Fruit fly (Drosophila melanogaster): ENCODE measurements around the gene SPE.

The SPE gene

DNA sequence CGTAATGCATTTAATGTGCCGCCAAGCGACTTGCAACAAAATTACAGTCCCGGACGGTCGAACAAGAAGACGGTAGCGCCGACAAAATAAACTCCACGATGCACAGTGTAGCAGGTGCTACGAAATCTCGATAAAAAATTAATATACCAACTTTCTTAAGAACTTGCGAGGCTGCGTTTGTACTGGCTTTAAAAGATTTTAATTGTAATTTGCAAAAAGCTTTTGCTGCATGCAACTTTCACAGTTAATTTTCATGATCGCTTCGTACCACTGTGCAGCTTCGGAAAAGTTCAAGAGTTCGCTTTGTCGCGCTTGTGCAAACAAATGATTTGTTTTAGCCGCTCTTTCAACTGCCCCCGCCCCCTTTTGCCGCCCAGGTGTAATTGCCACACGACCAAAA lies 39.9 kb upstream of the SPE start (continued):
- TF ChIP-seq CG3163 (GFP tag; optimal IDR thresholded peaks at IDR 0.05) (peak; percentile 26), ssp (GFP tag; IDR thresholded peaks at IDR 0.05) (peak; percentile 56), CG10979 (tag; optimal IDR thresholded peaks at IDR 0.05) (peak; percentile 68), fd96Cb (tag; optimal IDR thresholded peaks at IDR 0.05) (peak; percentile 75), CG15601 (tag; optimal IDR thresholded peaks at IDR 0.05) (peak; percentile 31), CG30431 (GFP tag; optimal IDR thresholded peaks at IDR 0.05) (peak; percentile 53), ftz-f1 (GFP tag; optimal IDR thresholded peaks at IDR 0.05) (no peak), knrl (GFP tag; IDR thresholded peaks at IDR 0.05; ENCODE audit: partially characterized antibody) (no peak), gem (tag; optimal IDR thresholded peaks at IDR 0.05) (peak; percentile 78), amos (GFP tag; IDR thresholded peaks at IDR 0.05; ENCODE audit: partially characterized antibody) (no peak), CG17802 (tag; optimal IDR thresholded peaks at IDR 0.05) (peak; percentile 62), cad (GFP tag; optimal IDR thresholded peaks at IDR 0.05) (no peak), Dip3 (GFP tag; optimal IDR thresholded peaks at IDR 0.05) (peak; percentile 6), Pdp1 (GFP tag; optimal IDR thresholded peaks at IDR 0.05) (peak; percentile 65 to 72), bowl (GFP tag; IDR thresholded peaks at IDR 0.05) (peak; percentile 44; the same call in 1 of the 2 replicates), Elba2 (GFP tag; optimal IDR thresholded peaks at IDR 0.05) (no peak), CG34422 (GFP tag; IDR thresholded peaks at IDR 0.05) (peak; percentile 74; the same call in 2 of the 3 replicates), PHDP (tag; optimal IDR thresholded peaks at IDR 0.05) (peak; percentile 69), TFAM (GFP tag; optimal IDR thresholded peaks at IDR 0.05) (no peak), CG13123 (GFP tag; optimal IDR thresholded peaks at IDR 0.05) (no peak), CG30020 (tag; optimal IDR thresholded peaks at IDR 0.05) (no peak), Jarid2 (GFP tag; optimal IDR thresholded peaks at IDR 0.05) (no peak), sob (GFP tag; IDR thresholded peaks at IDR 0.05) (peak; percentile 67), Kr (GFP tag; optimal IDR thresholded peaks at IDR 0.05) (no peak), Scr (GFP tag; IDR thresholded peaks at IDR 0.05; ENCODE audit: partially characterized antibody) (no peak), CG1832 (GFP tag; optimal IDR thresholded peaks at IDR 0.05) (no peak), CG18619 (GFP tag; optimal IDR thresholded peaks at IDR 0.05) (peak; percentile 58), ewg (GFP tag; optimal IDR thresholded peaks at IDR 0.05) (peak; percentile 63), CG15011 (GFP tag; optimal IDR thresholded peaks at IDR 0.05) (peak; percentile 40), salm (tag; optimal IDR thresholded peaks at IDR 0.05) (peak; percentile 16), Xbp1 (GFP tag; optimal IDR thresholded peaks at IDR 0.05) (peak; percentile 79), Antp (GFP tag; optimal IDR thresholded peaks at IDR 0.05) (peak; percentile 69), CG1603 (tag; optimal IDR thresholded peaks at IDR 0.05) (peak; percentile 76), CG16813 (GFP tag; IDR thresholded peaks at IDR 0.05; ENCODE audit: partially characterized antibody) (no peak), run (tag; optimal IDR thresholded peaks at IDR 0.05) (peak; percentile 33), CG13424 (tag; optimal IDR thresholded peaks at IDR 0.05) (peak; percentile 62), GATAe (GFP tag; conservative IDR thresholded peaks at IDR 0.05) (no peak), CG18764 (GFP tag; optimal IDR thresholded peaks at IDR 0.05) (peak; percentile 34), ems (GFP tag; optimal IDR thresholded peaks at IDR 0.05) (peak; percentile 71), Med (GFP tag) (peak; percentile 96), sug (tag; optimal IDR thresholded peaks at IDR 0.05) (no peak), Deaf1 (tag; optimal IDR thresholded peaks at IDR 0.05) (peak; percentile 29), CG6654 (GFP tag; optimal IDR thresholded peaks at IDR 0.05) (peak; percentile 61), CoRest (tag; optimal IDR thresholded peaks at IDR 0.05) (peak; percentile 60), Sox100B (GFP tag; optimal IDR thresholded peaks at IDR 0.05) (peak; percentile 70), CkIIα-i1 (GFP tag; IDR thresholded peaks at IDR 0.05) (no peak), hth (optimal IDR thresholded peaks at IDR 0.05) (no peak), Sox102F (GFP tag; optimal IDR thresholded peaks at IDR 0.05) (peak; percentile 88), CG17361 (GFP tag; IDR thresholded peaks at IDR 0.05) (peak; percentile 67; the same call in 2 of the 3 replicates), corto (GFP tag; optimal IDR thresholded peaks at IDR 0.05) (no peak)
